Worm (Caenorhabditis elegans): ENCODE results near the gene srt-36.

Gene srt-36

DNA sequence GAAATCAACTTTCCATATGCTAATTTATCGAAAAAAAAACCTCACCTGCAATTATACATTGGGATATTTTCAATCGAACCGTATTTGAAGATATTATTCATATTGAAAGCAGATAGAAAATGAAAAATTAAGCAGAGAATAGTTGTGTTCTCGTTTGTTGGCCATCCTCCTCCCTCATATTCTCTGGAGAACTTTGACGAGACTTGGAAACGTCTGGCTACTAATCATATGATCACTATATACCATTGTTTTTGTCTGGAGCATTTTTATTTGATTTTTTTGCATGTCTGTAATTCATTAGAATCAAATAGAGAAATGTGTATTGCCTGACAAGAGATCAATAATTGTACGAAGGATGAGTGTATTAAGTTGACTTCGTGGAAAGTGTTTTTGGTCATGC, 3.6 kb downstream of the srt-36 start, which contains the start of gene srt-35:
Gene srt-35, minus strand, starts transcription at position 101 of the 400 bp plus-strand sequence.
- TF ChIP-seq nhr-21 (tag; optimal IDR thresholded peaks at IDR 0.05) = no peak
- TF ChIP-seq ztf-11 (tag; optimal IDR thresholded peaks at IDR 0.05) = no peak
- TF ChIP-seq snpc-4 (tag; optimal IDR thresholded peaks at IDR 0.05) = no peak
- TF ChIP-seq unc-39 (tag; optimal IDR thresholded peaks at IDR 0.05) = no peak
- TF ChIP-seq sma-3 (GFP tag; optimal IDR thresholded peaks at IDR 0.05) = no peak
- TF ChIP-seq nhr-6 (tag; optimal IDR thresholded peaks at IDR 0.05) = no peak
- TF ChIP-seq elt-1 (tag; optimal IDR thresholded peaks at IDR 0.05) = no peak
- no peak for TF ChIP-seq ceh-82 (tag; optimal IDR thresholded peaks at IDR 0.05)
- TF ChIP-seq ztf-4 (tag; optimal IDR thresholded peaks at IDR 0.05) = no peak
- TF ChIP-seq Y55F3AM.14 (GFP tag; optimal IDR thresholded peaks at IDR 0.05) = no peak
- TF ChIP-seq ceh-16 (tag; optimal IDR thresholded peaks at IDR 0.05) = no peak
- TF ChIP-seq elt-3 (tag; optimal IDR thresholded peaks at IDR 0.05) = no peak
- TF ChIP-seq skn-1 (tag; optimal IDR thresholded peaks at IDR 0.05) = no peak
- no peak for TF ChIP-seq egl-27 (tag; optimal IDR thresholded peaks at IDR 0.05)
- TF ChIP-seq nhr-12 (tag; optimal IDR thresholded peaks at IDR 0.05) = no peak
- TF ChIP-seq sem-4 (tag; optimal IDR thresholded peaks at IDR 0.05) = no peak
- no peak for TF ChIP-seq gmeb-1 (tag; optimal IDR thresholded peaks at IDR 0.05)

DNA sequence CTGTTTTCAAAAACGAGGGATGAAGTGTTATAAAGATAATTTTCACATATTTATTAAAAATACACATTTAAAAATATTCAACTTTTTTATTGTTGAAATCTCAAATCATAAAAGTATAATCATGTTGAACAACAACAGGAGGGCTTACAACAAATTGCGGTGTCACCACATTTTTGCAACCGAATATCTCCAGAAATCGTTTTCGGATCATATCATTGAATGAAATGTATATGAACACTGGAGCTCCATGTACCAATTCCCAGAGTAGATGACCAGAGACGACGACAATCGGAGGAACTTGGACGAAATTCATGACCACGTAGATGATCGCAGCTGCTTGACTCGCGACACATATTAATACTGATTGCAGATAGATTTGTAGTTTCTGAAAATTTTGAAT, 6.7 kb downstream of the srt-36 start:
- no peak for TF ChIP-seq elt-1 (tag; optimal IDR thresholded peaks at IDR 0.05)
- no peak for TF ChIP-seq R02D3.7 (tag; optimal IDR thresholded peaks at IDR 0.05)
- TF ChIP-seq mab-5 (tag; optimal IDR thresholded peaks at IDR 0.05) = no peak
- no peak for TF ChIP-seq nhr-12 (tag; optimal IDR thresholded peaks at IDR 0.05)

DNA sequence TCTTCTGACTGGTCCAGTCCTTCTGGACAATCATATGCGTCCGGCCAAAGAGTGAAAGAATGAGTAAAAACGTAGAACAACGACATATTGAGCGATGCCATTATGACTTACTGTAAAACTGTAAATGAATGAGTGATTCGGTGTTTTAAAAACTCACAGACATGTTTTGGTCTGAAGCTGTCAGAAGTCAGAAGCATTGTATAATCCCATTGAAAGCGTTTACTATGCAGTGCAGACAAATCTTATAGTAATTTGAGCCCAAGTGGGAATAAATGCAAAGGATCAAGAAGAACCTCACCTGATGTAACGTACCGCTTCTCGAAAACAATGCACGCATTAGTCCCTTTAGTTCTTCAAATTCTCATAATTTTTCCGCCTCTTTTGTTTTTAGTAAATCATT, 8.0 kb downstream of the srt-36 start, which contains the start of gene srt-3:
Gene srt-3, minus strand, starts transcription at position 101 of the 400 bp plus-strand sequence.
- TF ChIP-seq Y55F3AM.14 (GFP tag; optimal IDR thresholded peaks at IDR 0.05) = no peak
- no peak for TF ChIP-seq nhr-10 (tag; optimal IDR thresholded peaks at IDR 0.05)
- TF ChIP-seq alr-1 (tag; optimal IDR thresholded peaks at IDR 0.05) = no peak
- TF ChIP-seq nhr-77 (tag; optimal IDR thresholded peaks at IDR 0.05) = no peak
- no peak for TF ChIP-seq fos-1 (tag; optimal IDR thresholded peaks at IDR 0.05)
- TF ChIP-seq nhr-237 (tag; optimal IDR thresholded peaks at IDR 0.05) = no peak
- TF ChIP-seq lin-39 (tag; optimal IDR thresholded peaks at IDR 0.05) = no peak
- no peak for TF ChIP-seq R02D3.7 (tag; optimal IDR thresholded peaks at IDR 0.05)
- no peak for TF ChIP-seq mdl-1 (tag; optimal IDR thresholded peaks at IDR 0.05)
- TF ChIP-seq elt-1 (tag; optimal IDR thresholded peaks at IDR 0.05) = no peak
- no peak for TF ChIP-seq mbf-1 (tag; optimal IDR thresholded peaks at IDR 0.05)
- TF ChIP-seq snpc-4 (tag; optimal IDR thresholded peaks at IDR 0.05) = no peak
- no peak for TF ChIP-seq ceh-82 (tag; optimal IDR thresholded peaks at IDR 0.05)
- no peak for TF ChIP-seq unc-39 (tag; optimal IDR thresholded peaks at IDR 0.05)
- no peak for TF ChIP-seq ZK546.5 (tag; optimal IDR thresholded peaks at IDR 0.05)
- no peak for TF ChIP-seq peb-1 (tag; optimal IDR thresholded peaks at IDR 0.05)
- no peak for TF ChIP-seq sma-3 (GFP tag; optimal IDR thresholded peaks at IDR 0.05)

DNA sequence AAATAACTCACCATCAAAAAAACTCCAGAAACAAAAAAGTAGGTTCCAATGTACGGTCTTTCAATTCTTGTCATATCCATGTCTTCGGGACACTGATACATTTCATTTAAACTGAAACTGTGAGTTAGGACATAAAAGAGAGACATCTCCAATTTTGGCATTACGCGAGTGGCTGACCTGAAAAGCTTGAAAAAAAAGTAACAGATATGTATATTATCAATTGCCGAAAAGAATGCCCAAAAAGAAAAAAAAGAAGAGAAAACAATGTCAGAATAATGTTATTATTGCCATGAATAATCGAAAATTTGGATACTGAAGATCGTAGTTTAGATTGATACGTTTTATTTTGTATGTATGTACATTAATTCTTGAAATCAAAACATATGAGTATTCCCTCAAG, 11.6 kb downstream of the srt-36 start, which contains the start of gene srt-14:
Gene srt-14, minus strand, starts transcription at position 101 of the 400 bp plus-strand sequence.
- TF ChIP-seq dmd-4 (tag; optimal IDR thresholded peaks at IDR 0.05) (no peak), blmp-1 (tag; optimal IDR thresholded peaks at IDR 0.05; ENCODE audit: insufficient read depth) (no peak), zag-1 (tag; optimal IDR thresholded peaks at IDR 0.05) (no peak), ztf-4 (tag; optimal IDR thresholded peaks at IDR 0.05) (no peak), elt-1 (tag; optimal IDR thresholded peaks at IDR 0.05) (no peak), ama-1 (optimal IDR thresholded peaks at IDR 0.05) (no peak), crh-2 (tag; optimal IDR thresholded peaks at IDR 0.05) (no peak), lsy-2 (tag; optimal IDR thresholded peaks at IDR 0.05) (no peak), ztf-1 (GFP tag; conservative IDR thresholded peaks at IDR 0.05) (no peak), fos-1 (tag; optimal IDR thresholded peaks at IDR 0.05) (no peak), Y55F3AM.14 (GFP tag; optimal IDR thresholded peaks at IDR 0.05) (no peak)

DNA sequence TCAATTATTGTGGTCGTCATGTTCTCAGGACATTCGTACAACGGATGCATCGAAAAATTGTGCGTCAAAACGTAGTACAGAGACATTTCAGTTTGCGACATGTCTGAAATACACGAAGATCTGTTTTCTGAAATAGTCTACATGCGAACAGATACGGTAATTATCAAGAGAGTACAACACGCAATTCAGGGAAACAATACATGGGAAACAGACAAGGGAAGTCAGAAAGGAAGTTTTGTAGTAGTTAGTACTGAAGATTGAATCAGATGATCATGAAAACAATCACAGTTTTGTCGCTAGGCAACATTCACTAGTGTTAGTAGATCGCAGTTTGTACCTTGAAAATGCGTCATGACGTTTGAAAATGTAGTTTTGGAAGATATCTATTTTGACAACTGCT, 18.1 kb downstream of the srt-36 start, which contains the start of gene srt-13:
Gene srt-13, minus strand, starts transcription at position 101 of the 400 bp plus-strand sequence.
- TF ChIP-seq F13H6.1 (tag; optimal IDR thresholded peaks at IDR 0.05) = no peak
- no peak for TF ChIP-seq ztf-4 (tag; optimal IDR thresholded peaks at IDR 0.05)
- TF ChIP-seq nhr-23 (tag; optimal IDR thresholded peaks at IDR 0.05) = no peak
- TF ChIP-seq mbf-1 (tag; optimal IDR thresholded peaks at IDR 0.05) = no peak
- no peak for TF ChIP-seq peb-1 (tag; optimal IDR thresholded peaks at IDR 0.05)
- TF ChIP-seq nhr-10 (tag; optimal IDR thresholded peaks at IDR 0.05) = no peak
- TF ChIP-seq nhr-237 (tag; optimal IDR thresholded peaks at IDR 0.05) = no peak
- no peak for TF ChIP-seq dmd-4 (tag; optimal IDR thresholded peaks at IDR 0.05)
- TF ChIP-seq alr-1 (tag; optimal IDR thresholded peaks at IDR 0.05) = no peak
- TF ChIP-seq blmp-1 (tag; optimal IDR thresholded peaks at IDR 0.05; ENCODE audit: insufficient read depth) = no peak
- no peak for TF ChIP-seq sem-4 (tag; optimal IDR thresholded peaks at IDR 0.05)
- TF ChIP-seq crh-2 (tag; optimal IDR thresholded peaks at IDR 0.05) = no peak
- TF ChIP-seq mdl-1 (tag; optimal IDR thresholded peaks at IDR 0.05) = no peak
- TF ChIP-seq sma-9 (GFP tag; optimal IDR thresholded peaks at IDR 0.05) = no peak
- no peak for TF ChIP-seq sma-9 (tag; optimal IDR thresholded peaks at IDR 0.05)
- TF ChIP-seq lin-13 (GFP tag; optimal IDR thresholded peaks at IDR 0.05) = no peak
- TF ChIP-seq Y55F3AM.14 (GFP tag; optimal IDR thresholded peaks at IDR 0.05) = no peak
